Worm (Caenorhabditis elegans) whole organism, L4/young adult: ENCODE measurements around the gene B0416.5.

Experiments used
- W03F9.2 ChIP-seq: fragments of 150-350 bp; optimal IDR thresholded peaks from 2 replicates; lab custom pipeline; 2014; ENCODE audit warnings: missing biosample characterization, missing genetic modification characterization
- dao-5 ChIP-seq: sonication (generic microtip); optimal IDR thresholded peaks from 2 replicates; lab custom pipeline; 2016; ENCODE audit warnings: missing genotype, missing genetic modification characterization, moderate library complexity, missing compliant biosample characterization
- him-1 ChIP-seq: sonication (generic microtip); optimal IDR thresholded peaks from 2 replicates; lab custom pipeline; 2016; ENCODE audit warnings: missing genotype, missing genetic modification reagents, missing genetic modification characterization, missing compliant biosample characterization

The B0416.5 gene

DNA sequence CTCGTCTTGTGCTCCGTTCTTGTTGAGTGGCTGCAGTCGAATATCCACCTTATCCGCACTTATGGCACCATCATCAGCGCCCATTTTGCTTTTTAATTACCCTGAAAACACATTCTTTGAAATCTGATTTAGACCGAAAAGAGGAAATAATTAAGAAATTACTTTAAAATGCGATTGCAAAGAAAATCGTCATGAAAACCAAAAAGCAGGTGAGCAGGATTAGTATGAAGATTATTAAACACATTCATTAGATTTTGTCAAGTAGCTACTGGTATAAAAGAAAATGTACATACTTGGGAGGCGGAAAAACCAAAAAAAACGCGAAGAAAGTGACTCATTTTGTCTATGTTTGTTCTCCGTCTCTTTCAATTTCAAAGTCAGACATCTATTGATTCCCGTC is at the start of gene B0416.5:
Gene B0416.5, minus strand, starts transcription at position 101 of the 400 bp plus-strand sequence.
- no peak for TF ChIP-seq W03F9.2
- no peak for TF ChIP-seq dao-5 (tag; lab: Kevin White, UChicago)
- no peak for TF ChIP-seq him-1 (tag; lab: Kevin White, UChicago)

ce11 chrX:9319080-9319479 is 48.4 kb upstream of the B0416.5 start, which contains the start of gene npr-7:
Gene npr-7, minus strand, starts transcription at chrX:9319180.
- TF ChIP-seq him-1 (tag; lab: Kevin White, UChicago), result no peak
- TF ChIP-seq W03F9.2, result no peak
- no peak for TF ChIP-seq dao-5 (tag; lab: Kevin White, UChicago)

ce11 chrX:9314397-9314796 is 43.7 kb upstream of the B0416.5 start, which contains the start of gene ttr-38:
Gene ttr-38, minus strand, starts transcription at chrX:9314497.
- TF ChIP-seq dao-5 (tag; lab: Kevin White, UChicago) (no peak), W03F9.2 (no peak), him-1 (tag; lab: Kevin White, UChicago) (no peak)

- TF ChIP-seq him-1 (tag; lab: Kevin White, UChicago), result no peak
- TF ChIP-seq dao-5 (tag; lab: Kevin White, UChicago), result no peak
- no peak for TF ChIP-seq W03F9.2
Measured at ce11 chrX:9311225-9311624, 40.6 kb upstream of the B0416.5 start, which contains the start of gene H29C22.1. Gene H29C22.1, minus strand, starts transcription at chrX:9311325.

DNA sequence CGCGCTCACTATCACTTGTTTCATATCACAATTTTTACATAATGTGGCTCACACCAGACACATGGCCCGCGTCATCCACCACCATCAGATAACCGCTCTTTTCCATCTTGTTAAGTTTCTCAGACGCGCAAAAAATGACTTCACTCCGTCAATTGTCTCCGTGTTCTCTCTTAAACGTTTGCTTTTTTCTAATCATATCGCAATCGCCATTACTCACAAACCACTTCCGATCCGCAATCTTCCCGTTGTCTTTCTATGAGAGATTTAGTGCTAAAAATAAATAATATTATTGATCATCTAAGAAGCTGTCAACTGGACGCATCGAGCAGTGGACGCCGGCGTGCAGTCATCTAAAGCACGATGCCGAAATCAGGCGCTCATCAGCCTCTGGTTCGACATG is 32.8 kb upstream of the B0416.5 start, which contains the start of gene tmc-2:
Gene tmc-2, plus strand, starts transcription at position 301 of the 400 bp plus-strand sequence.
- TF ChIP-seq W03F9.2 (no peak), him-1 (tag; lab: Kevin White, UChicago) (no peak), dao-5 (tag; lab: Kevin White, UChicago) (no peak)

ce11 chrX:9302763-9303162 is 32.1 kb upstream of the B0416.5 start:
- TF ChIP-seq him-1 (tag; lab: Kevin White, UChicago) (no peak), dao-5 (tag; lab: Kevin White, UChicago) (no peak), W03F9.2 (no peak)

ce11 chrX:9300379-9300778 is 29.7 kb upstream of the B0416.5 start:
- TF ChIP-seq W03F9.2, result no peak
- TF ChIP-seq dao-5 (tag; lab: Kevin White, UChicago), result no peak
- no peak for TF ChIP-seq him-1 (tag; lab: Kevin White, UChicago)

ce11 chrX:9298846-9299245 is 28.2 kb upstream of the B0416.5 start, which contains the start of gene B0416.2:
Gene B0416.2, plus strand, starts transcription at chrX:9299146.
- TF ChIP-seq dao-5 (tag; lab: Kevin White, UChicago) (no peak), W03F9.2 (no peak), him-1 (tag; lab: Kevin White, UChicago) (no peak)

ce11 chrX:9297834-9298233 is 27.2 kb upstream of the B0416.5 start, which contains the start of gene B0416.7:
Gene B0416.7, minus strand, starts transcription at chrX:9297934.
- no peak for TF ChIP-seq W03F9.2
- TF ChIP-seq him-1 (tag; lab: Kevin White, UChicago), result no peak
- TF ChIP-seq dao-5 (tag; lab: Kevin White, UChicago), result no peak

DNA sequence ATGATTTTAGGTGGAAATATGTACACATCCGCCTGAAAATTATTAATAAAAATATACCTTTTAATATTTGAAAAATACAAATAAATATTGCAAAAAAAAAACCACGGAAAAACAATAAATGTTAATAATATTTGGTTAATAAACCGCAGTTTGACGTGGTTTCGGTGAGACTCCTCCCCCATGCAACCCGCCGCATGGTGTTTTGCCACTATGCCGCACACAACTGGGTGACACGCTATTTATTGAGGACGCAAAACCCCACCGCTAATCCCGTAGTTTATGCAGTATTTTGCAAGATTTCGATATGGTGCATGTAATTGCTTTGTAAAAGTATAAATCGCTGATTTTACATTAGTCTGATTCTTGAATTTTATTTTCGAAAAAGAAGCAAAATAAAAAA is 25.9 kb upstream of the B0416.5 start, which contains the start of gene gly-13:
Gene gly-13, minus strand, starts transcription at position 32 of the 400 bp plus-strand sequence.
- TF ChIP-seq W03F9.2 (no peak), him-1 (tag; lab: Kevin White, UChicago) (no peak), dao-5 (tag; lab: Kevin White, UChicago) (no peak)

DNA sequence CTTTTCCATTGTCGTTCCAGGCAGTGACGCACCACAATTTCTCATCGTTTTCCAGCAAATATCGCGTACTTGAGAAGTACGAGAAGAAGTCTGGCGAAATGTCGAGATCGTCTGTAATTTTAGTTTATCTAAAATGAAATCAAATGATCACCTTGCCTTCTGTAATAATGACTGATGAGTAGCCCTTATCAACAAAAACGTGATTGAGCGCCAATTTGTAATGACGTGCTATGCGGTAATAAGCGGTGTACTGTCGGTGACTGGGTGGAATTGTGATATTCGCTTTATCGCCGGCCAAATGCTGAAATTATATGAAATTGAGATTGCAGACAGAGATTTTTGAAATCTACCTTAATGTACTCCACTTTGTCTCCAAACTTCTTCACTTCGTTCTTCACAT is 24.8 kb upstream of the B0416.5 start:
- TF ChIP-seq dao-5 (tag; lab: Kevin White, UChicago) (no peak), W03F9.2 (no peak), him-1 (tag; lab: Kevin White, UChicago) (no peak)

- TF ChIP-seq dao-5 (tag; lab: Kevin White, UChicago) (no peak), him-1 (tag; lab: Kevin White, UChicago) (no peak), W03F9.2 (no peak)
Measured at ce11 chrX:9291345-9291744, 20.7 kb upstream of the B0416.5 start, which contains the start of gene B0416.3. Gene B0416.3, plus strand, starts transcription at chrX:9291645.

- TF ChIP-seq W03F9.2, result no peak
- no peak for TF ChIP-seq dao-5 (tag; lab: Kevin White, UChicago)
- TF ChIP-seq him-1 (tag; lab: Kevin White, UChicago), result no peak
Measured at ce11 chrX:9283026-9283425, 12.4 kb upstream of the B0416.5 start, which contains the start of gene B0416.11. Gene B0416.11, minus strand, starts transcription at chrX:9283126.

- TF ChIP-seq him-1 (tag; lab: Kevin White, UChicago) (no peak), dao-5 (tag; lab: Kevin White, UChicago) (no peak), W03F9.2 (no peak)
Measured at ce11 chrX:9278653-9279052, 8.0 kb upstream of the B0416.5 start, which contains the start of gene B0416.4. Gene B0416.4, plus strand, starts transcription at chrX:9278953.

DNA sequence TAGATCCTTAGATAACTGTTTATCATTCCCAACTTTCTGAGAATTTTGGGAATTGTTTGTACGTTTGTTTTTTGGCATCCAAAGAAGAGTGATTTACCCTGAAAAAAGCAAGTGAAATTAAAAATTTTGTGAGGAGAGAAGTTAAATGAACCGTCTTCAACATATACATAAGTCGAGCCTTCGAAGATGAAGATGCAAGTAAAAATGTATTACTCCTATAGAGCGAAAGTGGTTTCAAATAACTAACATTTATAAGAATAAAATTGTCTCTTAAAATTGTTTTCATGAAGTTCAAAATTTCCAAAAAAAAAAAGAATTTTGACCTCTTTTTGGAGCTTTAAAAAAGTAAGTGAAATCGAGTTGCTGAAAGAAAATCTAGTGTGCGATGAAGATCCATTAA is 3.9 kb upstream of the B0416.5 start, which contains the start of gene B0416.10:
Gene B0416.10, minus strand, starts transcription at position 101 of the 400 bp plus-strand sequence.
- TF ChIP-seq dao-5 (tag; lab: Kevin White, UChicago) (no peak), him-1 (tag; lab: Kevin White, UChicago) (no peak), W03F9.2 (no peak)
